Fruit fly (Drosophila melanogaster): ENCODE results near the gene Acp24A4.

- no peak for TF ChIP-seq D1 (tag; optimal IDR thresholded peaks at IDR 0.05)
- TF ChIP-seq CG34367 (tag; optimal IDR thresholded peaks at IDR 0.05), result no peak
- no peak for TF ChIP-seq CG10348 (GFP tag; IDR thresholded peaks at IDR 0.05)
- no peak for TF ChIP-seq CG12605 (GFP tag; IDR thresholded peaks at IDR 0.05)
Measured at dm6 chr2L:3693805-3694204, at the start of gene Acp24A4.

All from whole organism, pupa.